Worm (Caenorhabditis elegans) whole organism, early embryonic: Measurements from ENCODE around the gene pot-1.

Experiments
- aly-1 ChIP-seq: sonication (generic microtip); optimal IDR thresholded peaks from 2 replicates; lab custom pipeline; 2016; ENCODE audit warnings: missing genetic modification characterization, missing compliant biosample characterization
- ama-1 ChIP-seq: fragments of 150-350 bp; optimal IDR thresholded peaks from 2 replicates; lab custom pipeline; 2014
- hmg-4 ChIP-seq: fragments of 200-800 bp; sonication (Bioruptor generic); optimal IDR thresholded peaks from 2 replicates; lab custom pipeline; 2018; ENCODE audit warnings: mild to moderate bottlenecking, missing genetic modification characterization, missing compliant biosample characterization
- hnd-1 ChIP-seq: sonication (generic microtip); optimal IDR thresholded peaks from 2 replicates; lab custom pipeline; 2016; ENCODE audit warnings: missing genetic modification characterization, missing compliant biosample characterization
- pes-1 ChIP-seq: fragments of 200-800 bp; sonication (Bioruptor generic); IDR thresholded peaks from 2 replicates; pipeline ENCODE4 v1.3.6; 2022; ENCODE audit warnings: missing genetic modification reagents, missing genetic modification characterization, missing compliant biosample characterization
- scrt-1 ChIP-seq: fragments of 200-800 bp; sonication (Bioruptor generic); IDR thresholded peaks from 2 replicates; pipeline ENCODE4 v1.3.6; 2022; ENCODE audit warnings: missing genetic modification characterization, missing compliant biosample characterization
- sea-1 ChIP-seq: fragments of 200-800 bp; sonication (Bioruptor generic); conservative IDR thresholded peaks from 2 replicates; pipeline ENCODE4 v1.3.6; 2022; ENCODE audit warnings: missing genetic modification characterization, missing compliant biosample characterization
- tra-4 ChIP-seq: sonication (generic microtip); optimal IDR thresholded peaks from 2 replicates; lab custom pipeline; 2017; ENCODE audit warnings: missing genetic modification characterization, missing compliant biosample characterization

- TF ChIP-seq hmg-4 (GFP tag; lab: Kevin White, UChicago) (no peak), pes-1 (GFP tag; lab: Robert Waterston, UW) (no peak), ama-1 (lab: Kevin White, UChicago) (no peak), hnd-1 (tag; lab: Kevin White, UChicago) (no peak), aly-1 (tag; lab: Kevin White, UChicago) (no peak), scrt-1 (no peak), tra-4 (no peak), sea-1 (GFP tag; lab: Robert Waterston, UW) (no peak)
Measured at ce11 chrIII:7084908-7085307, 48.6 kb downstream of the pot-1 start, which contains the start of gene tofu-7.
